Fruit fly (Drosophila melanogaster): Measurements from ENCODE around the gene Sec13.
A peak's percentile ranks its signal among the peaks of the same experiment; 100 is the strongest.

Gene Sec13

dm6 chr3R:23346007-23346681 lies 9.9 kb upstream of the Sec13 start, which contains the start of gene pnt:
Gene pnt (minus strand): TSS chr3R:23346167.
- TF ChIP-seq Hr96 (GFP tag; optimal IDR thresholded peaks at IDR 0.05), result no peak
- TF ChIP-seq toe (GFP tag; optimal IDR thresholded peaks at IDR 0.05), result no peak
- peak; percentile 30 for TF ChIP-seq tj (GFP tag; optimal IDR thresholded peaks at IDR 0.05)
- no peak for TF ChIP-seq CG1620 (GFP tag; optimal IDR thresholded peaks at IDR 0.05)
- TF ChIP-seq cic (GFP tag; optimal IDR thresholded peaks at IDR 0.05), result peak; percentile 95

dm6 chr3R:23346893-23347396 lies 9.1 kb upstream of the Sec13 start:
- TF ChIP-seq CG7045 (GFP tag; optimal IDR thresholded peaks at IDR 0.05), result no peak
- TF ChIP-seq Hr96 (GFP tag; optimal IDR thresholded peaks at IDR 0.05), result no peak

- TF ChIP-seq CG5204 (GFP tag; optimal IDR thresholded peaks at IDR 0.05), result peak; percentile 20
- peak; percentile 44 for TF ChIP-seq CG1620 (GFP tag; optimal IDR thresholded peaks at IDR 0.05)
- TF ChIP-seq bab1 (GFP tag; optimal IDR thresholded peaks at IDR 0.05), result no peak
- TF ChIP-seq toe (GFP tag; optimal IDR thresholded peaks at IDR 0.05), result peak; percentile 22
- no peak for TF ChIP-seq CG7045 (GFP tag; optimal IDR thresholded peaks at IDR 0.05)
- TF ChIP-seq Mnt (GFP tag; optimal IDR thresholded peaks at IDR 0.05), result peak; percentile 30
- TF ChIP-seq CG12768 (GFP tag; optimal IDR thresholded peaks at IDR 0.05), result no peak
- peak; percentile 49 for TF ChIP-seq Crg-1 (GFP tag; optimal IDR thresholded peaks at IDR 0.05)
- TF ChIP-seq CG7101 (tag; optimal IDR thresholded peaks at IDR 0.05), result peak; percentile 44
- TF ChIP-seq ovo (GFP tag; optimal IDR thresholded peaks at IDR 0.05), result no peak
- TF ChIP-seq CG11617 (GFP tag; optimal IDR thresholded peaks at IDR 0.05), result no peak
- no peak for TF ChIP-seq Clk (GFP tag; optimal IDR thresholded peaks at IDR 0.05)
- TF ChIP-seq CG14711 (tag; optimal IDR thresholded peaks at IDR 0.05), result no peak
- no peak for TF ChIP-seq Hr96 (GFP tag; optimal IDR thresholded peaks at IDR 0.05)
- TF ChIP-seq kay (GFP tag; ENCODE audit: borderline replicate concordance), result no peak
- TF ChIP-seq CG33017 (tag; optimal IDR thresholded peaks at IDR 0.05), result peak; percentile 22
- TF ChIP-seq pad (GFP tag; optimal IDR thresholded peaks at IDR 0.05), result peak; percentile 30
These were observed 8.4 kb upstream of the Sec13 start, which contains the start of gene PolE1 for dm6 chr3R:23347432-23348305. Gene PolE1 (plus strand): TSS chr3R:23348128.

dm6 chr3R:23356920-23357386 lies 875 bp downstream of the Sec13 start:
- TF ChIP-seq CG7101 (tag; optimal IDR thresholded peaks at IDR 0.05) (peak; percentile 76), Crg-1 (GFP tag; optimal IDR thresholded peaks at IDR 0.05) (no peak), tj (GFP tag; optimal IDR thresholded peaks at IDR 0.05) (no peak), CG11617 (GFP tag; optimal IDR thresholded peaks at IDR 0.05) (peak; percentile 65), pad (GFP tag; optimal IDR thresholded peaks at IDR 0.05) (no peak), Clk (GFP tag; optimal IDR thresholded peaks at IDR 0.05) (no peak), cnc (optimal IDR thresholded peaks at IDR 0.05) (no peak), CG5204 (GFP tag; optimal IDR thresholded peaks at IDR 0.05) (no peak), CG7045 (GFP tag; optimal IDR thresholded peaks at IDR 0.05) (peak; percentile 63), CG33017 (tag; optimal IDR thresholded peaks at IDR 0.05) (peak; percentile 81), Mnt (GFP tag; optimal IDR thresholded peaks at IDR 0.05) (no peak), kay (GFP tag; ENCODE audit: borderline replicate concordance) (no peak), CG14711 (tag; optimal IDR thresholded peaks at IDR 0.05) (peak; percentile 78), CG12768 (GFP tag; optimal IDR thresholded peaks at IDR 0.05) (peak; percentile 40), cic (GFP tag; optimal IDR thresholded peaks at IDR 0.05) (no peak)

- TF ChIP-seq CG1620 (GFP tag; optimal IDR thresholded peaks at IDR 0.05), result no peak
- TF ChIP-seq toe (GFP tag; optimal IDR thresholded peaks at IDR 0.05), result peak; percentile 12
- TF ChIP-seq pad (GFP tag; optimal IDR thresholded peaks at IDR 0.05), result no peak
- TF ChIP-seq Mnt (GFP tag; optimal IDR thresholded peaks at IDR 0.05), result peak; percentile 94
- peak; percentile 32 for TF ChIP-seq CG11617 (GFP tag; optimal IDR thresholded peaks at IDR 0.05)
- TF ChIP-seq bab1 (GFP tag; optimal IDR thresholded peaks at IDR 0.05), result peak; percentile 58
- peak; percentile 6 for TF ChIP-seq CG33017 (tag; optimal IDR thresholded peaks at IDR 0.05)
- no peak for TF ChIP-seq Clk (GFP tag; optimal IDR thresholded peaks at IDR 0.05)
- TF ChIP-seq tj (GFP tag; optimal IDR thresholded peaks at IDR 0.05), result peak; percentile 5
- peak; percentile 3 for TF ChIP-seq Hr96 (GFP tag; optimal IDR thresholded peaks at IDR 0.05)
- TF ChIP-seq kay (GFP tag; ENCODE audit: borderline replicate concordance), result no peak
- peak; percentile 46 for TF ChIP-seq CG7101 (tag; optimal IDR thresholded peaks at IDR 0.05)
- TF ChIP-seq ovo (GFP tag; optimal IDR thresholded peaks at IDR 0.05), result no peak
- TF ChIP-seq cic (GFP tag; optimal IDR thresholded peaks at IDR 0.05), result no peak
- no peak for TF ChIP-seq cnc (optimal IDR thresholded peaks at IDR 0.05)
- TF ChIP-seq CG12768 (GFP tag; optimal IDR thresholded peaks at IDR 0.05), result peak; percentile 72
- no peak for TF ChIP-seq CG5204 (GFP tag; optimal IDR thresholded peaks at IDR 0.05)
- TF ChIP-seq Crg-1 (GFP tag; optimal IDR thresholded peaks at IDR 0.05), result peak; percentile 42
- TF ChIP-seq CG14711 (tag; optimal IDR thresholded peaks at IDR 0.05), result peak; percentile 32
- TF ChIP-seq CG7045 (GFP tag; optimal IDR thresholded peaks at IDR 0.05), result no peak
These were observed 2.6 kb downstream of the Sec13 start, which contains the start of gene RpS3 for dm6 chr3R:23358565-23359138. Gene RpS3 (plus strand): TSS chr3R:23358812.

Data from whole organism, adult.